Fruit fly (Drosophila melanogaster) S2 (cell line): ENCODE measurements around the gene fng.

Experiments used
- CG8478 ChIP-seq: fragments of >200 bp; optimal IDR thresholded peaks from 2 replicates; lab custom pipeline; 2018
- CTCF ChIP-seq, 2 experiments: fragments of >200 bp; optimal IDR thresholded peaks; 2 replicates each; lab custom pipeline; 2018

- no peak for TF ChIP-seq CG8478 (lab: Kevin White, UChicago)
- TF ChIP-seq CTCF (optimal IDR thresholded peaks at IDR 0.05; lab: Kevin White, UChicago) = no peak
Observed at dm6 chr3L:20942076-20942475, 7.2 kb downstream of the fng start.
